Worm (Caenorhabditis elegans) whole organism, L4 larva: ENCODE results near the gene oac-54.

ENCODE experiments used
- F10B5.3 ChIP-seq: sonication (generic microtip); optimal IDR thresholded peaks from 2 replicates; lab custom pipeline; 2016; ENCODE audit warnings: mild to moderate bottlenecking, missing genetic modification characterization, missing compliant biosample characterization
- F44E2.7 ChIP-seq: fragments of 200-800 bp; sonication (Bioruptor generic); IDR thresholded peaks from 2 replicates; pipeline ENCODE4 v2.1.2; 2022; ENCODE audit warnings: missing genetic modification characterization, missing compliant biosample characterization
- F49E8.2 ChIP-seq: sonication (generic microtip); optimal IDR thresholded peaks from 2 replicates; lab custom pipeline; 2016; ENCODE audit warnings: missing compliant biosample characterization, mild to moderate bottlenecking, missing genetic modification characterization, borderline replicate concordance
- T20F7.1 ChIP-seq: fragments of 200-800 bp; sonication (Bioruptor generic); optimal IDR thresholded peaks from 2 replicates; lab custom pipeline; 2018; ENCODE audit warnings: mild to moderate bottlenecking, missing genetic modification characterization, missing compliant biosample characterization
- T26A8.4 ChIP-seq: fragments of 200-800 bp; sonication (Bioruptor generic); IDR thresholded peaks from 2 replicates; pipeline ENCODE4 v1.3.6; 2022; ENCODE audit warnings: missing genetic modification characterization, missing compliant biosample characterization
- ZK337.2 ChIP-seq: fragments of 200-800 bp; sonication (Bioruptor generic); IDR thresholded peaks from 2 replicates; pipeline ENCODE4 v1.3.6; 2022; ENCODE audit warnings: missing genetic modification reagents, missing genetic modification characterization, missing compliant biosample characterization
- aha-1 ChIP-seq: fragments of 150-350 bp; peaks from one replicate; lab custom pipeline; 2014; ENCODE audit warnings: missing biosample characterization, missing genetic modification characterization
- ama-1 ChIP-seq: fragments of 150-350 bp; optimal IDR thresholded peaks from 2 replicates; lab custom pipeline; 2014; ENCODE audit warnings: inconsistent platforms, mixed read lengths
- attf-4 ChIP-seq: sonication (generic microtip); optimal IDR thresholded peaks from 3 replicates; lab custom pipeline; 2017; ENCODE audit warnings: missing biosample characterization, missing genetic modification characterization
- ceh-28 ChIP-seq: fragments of 150-350 bp; optimal IDR thresholded peaks from 2 replicates; lab custom pipeline; 2014; ENCODE audit warnings: missing biosample characterization, missing genetic modification reagents, missing genetic modification characterization
- ces-1 ChIP-seq: fragments of 150-350 bp; sonication (generic microtip); optimal IDR thresholded peaks from 4 replicates; lab custom pipeline; 2014; ENCODE audit warnings: missing biosample characterization, missing genetic modification reagents, missing genetic modification characterization
- daf-12 ChIP-seq: fragments of 150-350 bp; optimal IDR thresholded peaks from 2 replicates; lab custom pipeline; 2014; ENCODE audit warnings: missing biosample characterization, missing genetic modification reagents, missing genetic modification characterization
- daf-16 ChIP-seq, 3 experiments: sonication (generic microtip); optimal IDR thresholded peaks; 2 replicates each; lab custom pipeline; 2016 to 2017; ENCODE audit warnings: missing genetic modification characterization in 3 of 3, missing genetic modification reagents in 3 of 3, mild to moderate bottlenecking in 2 of 3, missing compliant biosample characterization in 2 of 3, missing biosample characterization in 1 of 3, moderate library complexity in 1 of 3
- dmd-6 ChIP-seq: fragments of 200-800 bp; sonication (Bioruptor generic); IDR thresholded peaks from 2 replicates; pipeline ENCODE4 v1.3.6; 2022; ENCODE audit warnings: missing genetic modification reagents, missing genetic modification characterization, missing compliant biosample characterization
- egl-43 ChIP-seq: fragments of 200-800 bp; sonication (Bioruptor generic); IDR thresholded peaks from 2 replicates; pipeline ENCODE4 v1.3.6; 2022; ENCODE audit warnings: missing genetic modification reagents, missing genetic modification characterization, missing compliant biosample characterization
- gei-8 ChIP-seq: fragments of 200-800 bp; sonication (Bioruptor generic); optimal IDR thresholded peaks from 2 replicates; lab custom pipeline; 2018; ENCODE audit warnings: mild to moderate bottlenecking, missing genetic modification characterization, missing compliant biosample characterization
- hif-1 ChIP-seq, 2 experiments: sonication (generic microtip); optimal IDR thresholded peaks; 2 replicates each; lab custom pipeline; 2016 to 2017; ENCODE audit warnings: missing compliant biosample characterization in 2 of 2, missing genetic modification characterization in 2 of 2, missing genetic modification reagents in 2 of 2, missing genotype in 2 of 2, mild to moderate bottlenecking in 1 of 2
- lim-7 ChIP-seq: fragments of 200-800 bp; sonication (Bioruptor generic); IDR thresholded peaks from 2 replicates; pipeline ENCODE4 v1.3.6; 2022; ENCODE audit warnings: missing genetic modification characterization, missing compliant biosample characterization
- lin-13 ChIP-seq: fragments of 150-350 bp; optimal IDR thresholded peaks from 2 replicates; lab custom pipeline; 2014; ENCODE audit warnings: missing biosample characterization, missing genetic modification reagents, missing genetic modification characterization
- lin-38 ChIP-seq: fragments of 200-800 bp; sonication (Bioruptor generic); IDR thresholded peaks from 2 replicates; pipeline ENCODE4 v1.3.6; 2022; ENCODE audit warnings: missing genetic modification reagents, missing genetic modification characterization, missing compliant biosample characterization
- lsy-2 ChIP-seq, 2 experiments: fragments of 150-350 bp in 1 of 2; sonication (generic microtip) in 1 of 2; optimal IDR thresholded peaks; 2 replicates each; lab custom pipeline; 2014 to 2017; ENCODE audit warnings: missing biosample characterization in 2 of 2, missing genetic modification characterization in 2 of 2
- madf-9 ChIP-seq: fragments of 200-800 bp; sonication (Bioruptor generic); conservative IDR thresholded peaks from 2 replicates; pipeline ENCODE4 v1.3.6; 2022; ENCODE audit warnings: missing genetic modification reagents, missing genetic modification characterization, missing compliant biosample characterization
- mep-1 ChIP-seq: fragments of 150-350 bp; sonication (generic microtip); optimal IDR thresholded peaks from 3 replicates; lab custom pipeline; 2014; ENCODE audit warnings: missing biosample characterization, missing genetic modification characterization
- mes-2 ChIP-seq: sonication (generic microtip); optimal IDR thresholded peaks from 2 replicates; lab custom pipeline; 2016; ENCODE audit warnings: missing genotype, mild to moderate bottlenecking, missing genetic modification characterization, missing compliant biosample characterization; ENCODE audit not compliant: poor library complexity, severe bottlenecking
- nhr-102 ChIP-seq: sonication (generic microtip); optimal IDR thresholded peaks from 2 replicates; lab custom pipeline; 2016; ENCODE audit warnings: mild to moderate bottlenecking, missing genetic modification characterization, moderate library complexity, missing compliant biosample characterization
- nhr-111 ChIP-seq: fragments of 200-800 bp; sonication (Bioruptor generic); optimal IDR thresholded peaks from 2 replicates; lab custom pipeline; 2018; ENCODE audit warnings: mild to moderate bottlenecking, missing genetic modification characterization, missing compliant biosample characterization
- nhr-25 ChIP-seq: sonication (generic microtip); optimal IDR thresholded peaks from 2 replicates; lab custom pipeline; 2017; ENCODE audit warnings: missing genetic modification characterization, mild to moderate bottlenecking, missing compliant biosample characterization, antibody characterized with exemption, moderate library complexity, borderline replicate concordance; ENCODE audit not compliant: insufficient read depth
- nhr-48 ChIP-seq: sonication (generic microtip); optimal IDR thresholded peaks from 2 replicates; lab custom pipeline; 2016; ENCODE audit warnings: mild to moderate bottlenecking, missing genetic modification characterization, missing compliant biosample characterization
- nhr-6 ChIP-seq: fragments of 150-350 bp; optimal IDR thresholded peaks from 2 replicates; lab custom pipeline; 2014; ENCODE audit warnings: missing biosample characterization, missing genetic modification characterization
- set-16 ChIP-seq: fragments of 200-800 bp; sonication (Bioruptor generic); IDR thresholded peaks from 2 replicates; pipeline ENCODE4 v1.3.6; 2022; ENCODE audit warnings: missing genetic modification reagents, missing genetic modification characterization, missing compliant biosample characterization
- snpc-1.2 ChIP-seq: fragments of 200-800 bp; sonication (Bioruptor generic); IDR thresholded peaks from 2 replicates; pipeline ENCODE4 v1.3.6; 2022; ENCODE audit warnings: missing genetic modification reagents, missing genetic modification characterization, missing compliant biosample characterization
- snpc-4 ChIP-seq: fragments of 150-350 bp; optimal IDR thresholded peaks from 2 replicates; lab custom pipeline; 2014; ENCODE audit warnings: missing biosample characterization, missing genetic modification characterization
- spr-1 ChIP-seq: sonication (generic microtip); optimal IDR thresholded peaks from 2 replicates; lab custom pipeline; 2016; ENCODE audit warnings: mild to moderate bottlenecking, missing genetic modification characterization, missing compliant biosample characterization
- unc-62 ChIP-seq, 3 experiments: fragments of 150-350 bp in 1 of 3; sonication (generic microtip); optimal IDR thresholded peaks in 2 of 3; peaks in 1 of 3; 1 replicate in 1 of 3; 2 replicates in 2 of 3; lab custom pipeline; 2014 to 2017; ENCODE audit warnings: missing biosample characterization in 3 of 3, missing genetic modification characterization in 3 of 3, missing genetic modification reagents in 3 of 3, missing genotype in 1 of 3
- zip-11 ChIP-seq: fragments of 200-800 bp; sonication (Bioruptor generic); IDR thresholded peaks from 2 replicates; pipeline ENCODE4 v1.3.6; 2022; ENCODE audit warnings: missing genetic modification characterization, missing compliant biosample characterization
- ztf-7 ChIP-seq: fragments of 150-350 bp; optimal IDR thresholded peaks from 2 replicates; lab custom pipeline; 2014; ENCODE audit warnings: missing biosample characterization, missing genetic modification characterization

oac-54 gene

DNA sequence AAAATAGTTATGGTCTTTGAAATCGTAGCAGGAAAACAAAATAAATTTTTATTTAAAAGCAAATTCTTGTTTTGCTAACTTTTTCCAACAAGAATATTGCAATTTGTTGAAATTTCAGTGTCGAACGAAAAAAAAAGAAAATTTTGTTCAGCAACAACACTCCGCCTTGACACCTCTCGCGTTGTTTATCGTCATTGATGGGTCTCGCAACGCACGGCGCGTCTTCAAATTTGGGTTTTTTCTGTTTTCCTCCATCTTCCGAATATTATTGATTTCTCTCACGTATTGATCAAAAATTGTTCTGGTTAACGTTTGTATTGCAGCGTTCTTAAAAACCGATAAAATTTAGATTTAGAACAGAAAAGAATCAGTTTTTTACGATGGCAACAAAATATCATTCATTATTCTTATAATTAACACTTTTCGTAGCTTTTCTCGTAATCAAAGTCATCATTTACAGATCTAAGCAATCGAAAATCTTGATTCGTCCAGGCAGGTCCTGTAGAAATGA, 11.6 kb downstream of the oac-54 start, which contains the start of gene dpl-1:
Gene dpl-1 (plus strand): TSS at position 461 of the 511 bp plus-strand sequence.
- TF ChIP-seq hif-1 (tag; optimal IDR thresholded peaks at IDR 0.05; lab: Kevin White, UChicago) = peak in 1 of 2 experiments; percentile 2
- TF ChIP-seq nhr-111 = no peak
- no peak for TF ChIP-seq F49E8.2 (tag; lab: Kevin White, UChicago)
- TF ChIP-seq lin-38 (GFP tag; lab: Robert Waterston, UW) = 0 out of 2 replicates have a peak, but pooled peaks have one; percentile 24
- TF ChIP-seq ztf-7 (tag; lab: Kevin White, UChicago) = peak; percentile 21
- TF ChIP-seq mes-2 (tag; lab: Kevin White, UChicago) = peak; percentile 68
- TF ChIP-seq aha-1 (tag; lab: Kevin White, UChicago) = peak; percentile 93
- TF ChIP-seq daf-16 (GFP tag; optimal IDR thresholded peaks at IDR 0.05; lab: Kevin White, UChicago) = no peak
- TF ChIP-seq daf-16 (tag; optimal IDR thresholded peaks at IDR 0.05; lab: Kevin White, UChicago) = peak; percentile 43
- TF ChIP-seq nhr-6 = peak; percentile 22
- peak; percentile 96 for TF ChIP-seq T20F7.1 (GFP tag; lab: Kevin White, UChicago)
- peak in 1 of 2 experiments; percentile 68 for TF ChIP-seq lsy-2 (tag; optimal IDR thresholded peaks at IDR 0.05; lab: Kevin White, UChicago)

DNA sequence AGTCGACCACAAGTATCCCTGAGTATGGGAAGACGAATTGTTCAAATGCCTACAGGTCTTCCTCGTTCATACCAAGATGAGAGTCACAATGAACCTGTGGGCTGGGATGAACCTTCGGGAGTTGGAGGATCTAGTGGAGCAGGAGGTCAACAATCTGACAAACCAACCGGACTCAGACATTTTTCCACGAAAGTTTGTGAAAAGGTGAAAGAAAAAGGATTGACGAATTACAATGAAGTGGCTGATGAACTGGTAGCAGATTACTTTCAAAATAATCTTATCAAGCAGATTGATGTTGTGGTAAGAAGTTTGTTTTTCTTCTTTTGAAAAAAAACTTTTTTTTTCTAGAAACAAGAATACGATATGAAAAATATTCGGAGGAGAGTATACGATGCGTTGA, 12.1 kb downstream of the oac-54 start:
- TF ChIP-seq daf-12 (tag; lab: Kevin White, UChicago) (no peak), ZK337.2 (GFP tag; lab: Robert Waterston, UW) (no peak), dmd-6 (no peak), ceh-28 (tag; lab: Kevin White, UChicago) (no peak), F10B5.3 (tag; lab: Kevin White, UChicago) (no peak), lin-38 (GFP tag; lab: Robert Waterston, UW) (no peak), mep-1 (tag; lab: Kevin White, UChicago) (peak; percentile 15), zip-11 (no peak), nhr-25 (tag; lab: Kevin White, UChicago) (no peak), nhr-102 (tag; lab: Kevin White, UChicago) (no peak), aha-1 (tag; lab: Kevin White, UChicago) (peak; percentile 98), madf-9 (GFP tag; lab: Robert Waterston, UW) (no peak), attf-4 (no peak), set-16 (no peak), F44E2.7 (GFP tag; lab: Robert Waterston, UW) (no peak)

DNA sequence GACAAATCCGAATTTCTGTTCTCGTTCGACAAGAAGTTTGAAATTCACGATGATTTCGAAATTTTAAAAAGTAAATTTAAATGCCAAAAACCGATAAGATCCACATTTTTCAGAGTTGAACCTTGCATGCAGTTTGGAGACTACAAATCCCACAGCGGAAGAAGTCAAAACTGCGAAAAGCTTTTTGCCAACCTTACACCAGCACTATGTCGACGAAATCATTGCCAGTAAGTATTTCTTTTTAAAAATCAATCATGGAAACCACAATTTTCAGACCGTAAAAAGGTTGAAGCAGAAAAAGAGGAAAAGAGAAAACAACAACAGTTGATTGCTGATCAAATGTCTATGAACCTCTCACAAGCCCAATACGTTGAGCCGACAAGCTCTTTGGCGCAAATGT, 12.9 kb downstream of the oac-54 start:
- TF ChIP-seq spr-1 (tag; lab: Kevin White, UChicago) (no peak), ces-1 (GFP tag; lab: Kevin White, UChicago) (no peak), ztf-7 (tag; lab: Kevin White, UChicago) (no peak), snpc-4 (tag; lab: Kevin White, UChicago) (no peak), nhr-111 (no peak), mep-1 (tag; lab: Kevin White, UChicago) (peak; percentile 15), aha-1 (tag; lab: Kevin White, UChicago) (peak; percentile 99), daf-16 (GFP tag; optimal IDR thresholded peaks at IDR 0.05; lab: Kevin White, UChicago) (no peak), daf-16 (tag; optimal IDR thresholded peaks at IDR 0.05; lab: Kevin White, UChicago) (no peak), T26A8.4 (GFP tag; lab: Robert Waterston, UW) (no peak), lim-7 (GFP tag; lab: Robert Waterston, UW) (no peak), egl-43 (GFP tag; lab: Robert Waterston, UW) (no peak), mes-2 (tag; lab: Kevin White, UChicago) (no peak), snpc-1.2 (GFP tag; lab: Robert Waterston, UW) (no peak)

DNA sequence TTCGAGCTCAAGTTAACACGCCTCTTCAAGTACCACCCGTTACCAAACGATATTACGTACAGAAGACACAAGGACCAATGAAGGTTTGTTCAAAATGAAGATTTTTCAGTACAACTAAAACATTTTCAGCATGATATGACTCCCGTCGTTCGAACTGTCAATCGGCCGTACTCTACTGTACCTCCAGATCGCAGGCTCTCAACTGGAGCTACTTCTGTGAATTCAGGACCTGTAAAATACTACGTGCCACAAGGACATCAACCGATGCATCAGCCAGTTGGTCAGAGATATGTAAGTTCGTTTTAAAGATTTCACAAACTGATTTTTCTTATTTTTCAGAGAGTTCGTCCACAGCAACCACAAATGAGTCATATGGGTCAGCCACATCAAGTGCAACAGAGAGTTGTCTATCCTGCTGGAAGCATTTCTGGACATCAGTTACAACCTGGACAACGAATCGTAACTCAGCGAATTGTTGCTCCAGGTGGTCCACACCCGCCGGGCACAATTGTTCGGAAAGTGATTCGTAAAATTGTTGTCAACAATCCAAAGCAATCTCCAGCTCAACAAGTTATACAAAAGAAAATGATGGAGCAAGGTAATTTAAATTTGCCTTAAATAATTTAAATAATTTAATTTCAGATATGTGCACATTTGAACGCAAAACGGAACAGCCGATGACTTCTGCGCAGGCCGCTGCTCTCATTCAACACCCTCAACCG, 13.7 kb downstream of the oac-54 start:
- TF ChIP-seq lin-13 (GFP tag; lab: Kevin White, UChicago) (no peak), unc-62 (GFP tag; optimal IDR thresholded peaks at IDR 0.05 in 1 of 2; lab: Kevin White, UChicago) (peak in 1 of 2 experiments; percentile 89), unc-62 (tag; optimal IDR thresholded peaks at IDR 0.05; lab: Kevin White, UChicago) (no peak), aha-1 (tag; lab: Kevin White, UChicago) (peak; percentile 98), gei-8 (GFP tag; lab: Kevin White, UChicago) (no peak), nhr-48 (tag; lab: Kevin White, UChicago) (no peak), ama-1 (no peak)
